Worm (Caenorhabditis elegans): Measurements from ENCODE around the gene nlp-82.

DNA sequence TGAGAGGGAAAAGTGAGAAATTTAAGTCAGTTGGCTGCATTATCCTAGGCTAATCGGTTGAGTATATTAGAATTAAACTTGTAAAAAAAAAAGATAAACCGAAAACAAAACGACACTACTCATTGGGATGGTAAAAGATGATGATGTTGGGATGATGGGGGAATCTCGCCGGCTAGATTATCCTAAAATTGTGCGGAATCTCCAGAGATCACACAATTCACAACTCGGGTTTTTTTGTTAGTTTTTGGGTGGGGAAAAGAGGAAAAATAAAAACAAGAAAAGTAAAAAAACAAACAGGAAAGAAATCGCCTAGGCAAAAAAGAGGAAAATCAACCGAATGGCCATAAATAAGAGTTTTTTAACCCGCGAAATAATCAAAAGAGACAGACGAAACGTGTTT is 21.1 kb upstream of the nlp-82 start:
- TF ChIP-seq fkh-10 (GFP tag; optimal IDR thresholded peaks at IDR 0.05): no peak
- TF ChIP-seq zag-1 (tag; optimal IDR thresholded peaks at IDR 0.05): no peak
- TF ChIP-seq dmd-8 (GFP tag; IDR thresholded peaks at IDR 0.05): no peak
- no peak for TF ChIP-seq nhr-237 (tag; optimal IDR thresholded peaks at IDR 0.05)
- TF ChIP-seq ZK546.5 (tag; optimal IDR thresholded peaks at IDR 0.05): no peak
- no peak for TF ChIP-seq lim-7 (GFP tag; IDR thresholded peaks at IDR 0.05)
- no peak for TF ChIP-seq lin-39 (tag; optimal IDR thresholded peaks at IDR 0.05)
- no peak for TF ChIP-seq R02D3.7 (tag; optimal IDR thresholded peaks at IDR 0.05)

Data from whole organism, L4 larva.